Fruit fly (Drosophila melanogaster): Measurements from ENCODE around the gene bru2.

bru2 gene

dm6 chr2L:12353926-12354325, 9.9 kb downstream of the bru2 start (continued):
- TF ChIP-seq ac (GFP tag; optimal IDR thresholded peaks at IDR 0.05) (no peak), C15 (GFP tag; IDR thresholded peaks at IDR 0.05) (no peak), Asciz (GFP tag; optimal IDR thresholded peaks at IDR 0.05) (no peak), Elba2 (GFP tag; optimal IDR thresholded peaks at IDR 0.05) (no peak), CG30431 (GFP tag; optimal IDR thresholded peaks at IDR 0.05) (no peak), row (GFP tag; IDR thresholded peaks at IDR 0.05) (peak; percentile 35; the same call in 1 of the 3 replicates), CG10543 (GFP tag; optimal IDR thresholded peaks at IDR 0.05) (no peak), ato (GFP tag; IDR thresholded peaks at IDR 0.05; ENCODE audit: partially characterized antibody) (no peak), tio (GFP tag; optimal IDR thresholded peaks at IDR 0.05) (no peak), gsb-n (tag; optimal IDR thresholded peaks at IDR 0.05) (no peak), Ptx1 (GFP tag; IDR thresholded peaks at IDR 0.05) (0 out of 2 replicates have a peak, but pooled peaks have one; percentile 14), jumu (GFP tag; optimal IDR thresholded peaks at IDR 0.05) (no peak), ind (GFP tag; optimal IDR thresholded peaks at IDR 0.05) (peak; percentile 5), Dbx (GFP tag; IDR thresholded peaks at IDR 0.05) (0 out of 3 replicates have a peak, but pooled peaks have one; percentile 43), CG11093 (GFP tag; IDR thresholded peaks at IDR 0.05) (no peak), CG13424 (tag; optimal IDR thresholded peaks at IDR 0.05) (peak; percentile 15), CG11504 (tag; optimal IDR thresholded peaks at IDR 0.05) (peak; percentile 51), unc-4 (GFP tag; IDR thresholded peaks at IDR 0.05; ENCODE audit: partially characterized antibody) (no peak), Bteb2 (GFP tag; optimal IDR thresholded peaks at IDR 0.05) (no peak), gt (GFP tag; IDR thresholded peaks at IDR 0.05) (no peak), Oli (tag; optimal IDR thresholded peaks at IDR 0.05) (peak; percentile 39), unpg (GFP tag; optimal IDR thresholded peaks at IDR 0.05) (peak; percentile 14), CG16813 (GFP tag; IDR thresholded peaks at IDR 0.05; ENCODE audit: partially characterized antibody) (no peak), CG32772 (GFP tag; IDR thresholded peaks at IDR 0.05) (no peak), crol (GFP tag; IDR thresholded peaks at IDR 0.05) (no peak), nom (GFP tag; optimal IDR thresholded peaks at IDR 0.05) (no peak), CG14014 (GFP tag; IDR thresholded peaks at IDR 0.05) (0 out of 2 replicates have a peak, but pooled peaks have one; percentile 11), ranshi (GFP tag; IDR thresholded peaks at IDR 0.05) (0 out of 2 replicates have a peak, but pooled peaks have one; percentile 23), CG15514 (GFP tag; optimal IDR thresholded peaks at IDR 0.05) (peak; percentile 8), ara (GFP tag; IDR thresholded peaks at IDR 0.05) (no peak), kah (GFP tag; optimal IDR thresholded peaks at IDR 0.05) (no peak), CG15479 (GFP tag; optimal IDR thresholded peaks at IDR 0.05) (peak; percentile 11), CG2116 (GFP tag; optimal IDR thresholded peaks at IDR 0.05) (no peak), jing (GFP tag; optimal IDR thresholded peaks at IDR 0.05) (no peak), CG1603 (tag; optimal IDR thresholded peaks at IDR 0.05) (peak; percentile 14), CG3995 (GFP tag; optimal IDR thresholded peaks at IDR 0.05) (no peak), ash1 (GFP tag; optimal IDR thresholded peaks at IDR 0.05) (no peak), gem (tag; optimal IDR thresholded peaks at IDR 0.05) (peak; percentile 59), CG3281 (GFP tag; optimal IDR thresholded peaks at IDR 0.05) (peak; percentile 18), E2f1 (GFP tag; IDR thresholded peaks at IDR 0.05) (no peak), CG6272 (GFP tag; IDR thresholded peaks at IDR 0.05) (no peak), CG4707 (GFP tag; optimal IDR thresholded peaks at IDR 0.05) (no peak), ATbp (GFP tag; optimal IDR thresholded peaks at IDR 0.05) (no peak), CG10431 (GFP tag; optimal IDR thresholded peaks at IDR 0.05) (no peak), CG3407 (GFP tag; optimal IDR thresholded peaks at IDR 0.05) (no peak), dati (GFP tag; IDR thresholded peaks at IDR 0.05) (no peak), emc (GFP tag; optimal IDR thresholded peaks at IDR 0.05) (no peak), phol (tag; optimal IDR thresholded peaks at IDR 0.05) (no peak), klu (GFP tag; IDR thresholded peaks at IDR 0.05) (no peak), Rfx (GFP tag; IDR thresholded peaks at IDR 0.05) (no peak), HHEX (GFP tag; optimal IDR thresholded peaks at IDR 0.05) (peak; percentile 13)

Measured in whole organism, embryonic.